Fruit fly (Drosophila melanogaster) whole organism, wandering third instar larva: ENCODE results near the gene CG31816.

Experiments used
- CG32264 ChIP-seq: fragments of 200-800 bp; sonication (Bioruptor generic); optimal IDR thresholded peaks from 2 replicates; lab custom pipeline; 2016; ENCODE audit warnings: missing biosample characterization, missing genetic modification characterization
- Hnf4 ChIP-seq: fragments of 200-800 bp; sonication (Bioruptor generic); optimal IDR thresholded peaks from 2 replicates; lab custom pipeline; 2016; ENCODE audit warnings: missing biosample characterization, mild to moderate bottlenecking, missing genetic modification characterization
- Mio ChIP-seq: sonication (Bioruptor generic); optimal IDR thresholded peaks from 2 replicates; lab custom pipeline; 2016; ENCODE audit warnings: missing biosample characterization, missing genetic modification characterization
- OdsH ChIP-seq: fragments of 200-800 bp; sonication (Bioruptor generic); optimal IDR thresholded peaks from 2 replicates; lab custom pipeline; 2016; ENCODE audit warnings: missing biosample characterization, mild to moderate bottlenecking, missing genetic modification characterization
- Rel ChIP-seq, 2 experiments: fragments of 200-800 bp; sonication (Bioruptor generic) in 1 of 2; optimal IDR thresholded peaks; 2 replicates in 1 of 2; 3 replicates in 1 of 2; lab custom pipeline; 2016 to 2019; ENCODE audit warnings: mild to moderate bottlenecking in 2 of 2, missing biosample characterization in 2 of 2, missing genetic modification characterization in 2 of 2, moderate library complexity in 1 of 2
- Sp1 ChIP-seq: fragments of 200-800 bp; sonication (Bioruptor generic); optimal IDR thresholded peaks from 3 replicates; lab custom pipeline; 2019; ENCODE audit warnings: missing biosample characterization, mild to moderate bottlenecking, missing genetic modification characterization, moderate library complexity
- fru ChIP-seq: fragments of 200-800 bp; sonication (Bioruptor generic); optimal IDR thresholded peaks from 3 replicates; lab custom pipeline; 2016; ENCODE audit warnings: missing biosample characterization, mild to moderate bottlenecking, missing genetic modification characterization

DNA sequence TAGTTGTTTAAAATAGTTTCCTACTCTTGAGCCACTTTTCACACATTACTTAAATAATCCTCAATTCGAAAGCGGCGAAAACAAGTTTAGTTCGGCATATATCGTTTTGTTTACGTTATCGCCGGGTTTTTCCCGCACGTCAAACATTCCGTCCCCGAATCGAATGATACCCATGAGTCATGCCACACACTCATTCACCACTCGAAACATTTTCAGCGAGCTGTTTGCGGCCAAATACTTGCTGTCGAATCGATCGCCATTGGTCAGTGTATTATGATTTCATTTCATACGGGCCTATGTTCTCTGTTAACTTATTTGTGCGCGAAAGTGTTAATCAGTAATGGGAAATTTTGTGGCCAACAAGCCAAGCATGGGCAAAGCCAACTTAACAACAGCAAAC is 13.9 kb upstream of the CG31816 start:
- TF ChIP-seq OdsH (GFP tag; lab: Kevin White, UChicago) (no peak), Mio (GFP tag; lab: Kevin White, UChicago) (no peak), Hnf4 (no peak), Rel (GFP tag; optimal IDR thresholded peaks at IDR 0.05; lab: Kevin White, UChicago) (no peak), Rel (tag; optimal IDR thresholded peaks at IDR 0.05; lab: Kevin White, UChicago) (peak; percentile 90), fru (GFP tag; lab: Kevin White, UChicago) (no peak), CG32264 (no peak), Sp1 (GFP tag; lab: Kevin White, UChicago) (no peak)
